Fruit fly (Drosophila melanogaster) whole organism, embryonic: ENCODE measurements around the gene AstC.
A peak's percentile ranks its signal among the peaks of the same experiment; 100 is the strongest.

ENCODE experiments used
- BEAF-32 ChIP-seq: fragments of 200-800 bp; sonication (Bioruptor generic); optimal IDR thresholded peaks from 3 replicates; lab custom pipeline; 2017; ENCODE audit warnings: missing biosample characterization, missing genetic modification characterization, mild to moderate bottlenecking, moderate library complexity, missing genetic modification reagents
- CG10654 ChIP-seq: fragments of 200-800 bp; sonication (Bioruptor generic); optimal IDR thresholded peaks from 2 replicates; lab custom pipeline; 2016; ENCODE audit warnings: missing biosample characterization, missing genetic modification characterization
- CG11456 ChIP-seq: fragments of 200-800 bp; sonication (Bioruptor generic); IDR thresholded peaks from 3 replicates; pipeline ENCODE4 v1.3.6; 2022; ENCODE audit warnings: missing biosample characterization, missing genetic modification characterization
- CG11696 ChIP-seq: fragments of 200-800 bp; sonication (Bioruptor generic); IDR thresholded peaks from 2 replicates; pipeline ENCODE4 v1.3.6; 2022; ENCODE audit warnings: missing biosample characterization, missing genetic modification characterization
- CG12071 ChIP-seq: fragments of 200-800 bp; sonication (Bioruptor generic); optimal IDR thresholded peaks from 3 replicates; lab custom pipeline; 2018; ENCODE audit warnings: missing biosample characterization, mild to moderate bottlenecking, missing genetic modification characterization
- CG12104 ChIP-seq: fragments of 200-800 bp; sonication (Bioruptor generic); optimal IDR thresholded peaks from 3 replicates; lab custom pipeline; 2016; ENCODE audit warnings: missing biosample characterization, missing genetic modification characterization
- CG12744 ChIP-seq: fragments of 200-800 bp; sonication (Bioruptor generic); optimal IDR thresholded peaks from 2 replicates; lab custom pipeline; 2016; ENCODE audit warnings: missing biosample characterization, missing genetic modification characterization
- CG15479 ChIP-seq: fragments of 200-800 bp; sonication (Bioruptor generic); optimal IDR thresholded peaks from 3 replicates; lab custom pipeline; 2019; ENCODE audit warnings: missing biosample characterization, mild to moderate bottlenecking, missing genetic modification characterization, moderate library complexity
- CG17359 ChIP-seq: fragments of 200-800 bp; sonication (Bioruptor generic); optimal IDR thresholded peaks from 3 replicates; lab custom pipeline; 2018; ENCODE audit warnings: missing biosample characterization, mild to moderate bottlenecking, missing genetic modification characterization, moderate library complexity
- CG18262 ChIP-seq: fragments of 200-800 bp; optimal IDR thresholded peaks from 3 replicates; lab custom pipeline; 2019; ENCODE audit warnings: missing biosample characterization, mild to moderate bottlenecking, missing genetic modification characterization, moderate library complexity
- CG2875 ChIP-seq: fragments of 200-800 bp; sonication (Bioruptor generic); optimal IDR thresholded peaks from 2 replicates; lab custom pipeline; 2017; ENCODE audit warnings: missing biosample characterization, mild to moderate bottlenecking, missing genetic modification characterization, missing genetic modification reagents
- CG30020 ChIP-seq: fragments of 200-800 bp; optimal IDR thresholded peaks from 2 replicates; lab custom pipeline; 2019; ENCODE audit warnings: missing biosample characterization, mild to moderate bottlenecking, missing genetic modification characterization, moderate library complexity
- CG3065 ChIP-seq: fragments of 200-800 bp; sonication (Bioruptor generic); optimal IDR thresholded peaks from 2 replicates; lab custom pipeline; 2016; ENCODE audit warnings: missing biosample characterization, missing genetic modification characterization
- CG31441 ChIP-seq: fragments of 200-800 bp; sonication (Bioruptor generic); IDR thresholded peaks from 2 replicates; pipeline ENCODE4 v1.3.6; 2022; ENCODE audit warnings: missing biosample characterization, missing genetic modification characterization
- CG3726 ChIP-seq: fragments of 200-800 bp; sonication (Bioruptor generic); IDR thresholded peaks from 3 replicates; pipeline ENCODE4, ENCODE4 v1.3.6; 2022; ENCODE audit warnings: missing biosample characterization, missing genetic modification characterization
- CG3995 ChIP-seq: fragments of 200-800 bp; sonication (Bioruptor generic); optimal IDR thresholded peaks from 3 replicates; lab custom pipeline; 2016; ENCODE audit warnings: missing biosample characterization, missing genetic modification characterization
- CG4424 ChIP-seq: fragments of 200-800 bp; sonication (Bioruptor generic); optimal IDR thresholded peaks from 3 replicates; lab custom pipeline; 2016; ENCODE audit warnings: missing biosample characterization, missing genetic modification characterization
- CG4707 ChIP-seq: fragments of 200-800 bp; sonication (Bioruptor generic); optimal IDR thresholded peaks from 2 replicates; lab custom pipeline; 2018; ENCODE audit warnings: missing biosample characterization, mild to moderate bottlenecking, missing genetic modification characterization, moderate library complexity
- CG7372 ChIP-seq: fragments of 200-800 bp; sonication (Bioruptor generic); IDR thresholded peaks from 2 replicates; pipeline ENCODE4 v1.3.6; 2022; ENCODE audit warnings: missing biosample characterization, missing genetic modification characterization
- CG7556 ChIP-seq: fragments of 200-800 bp; sonication (Bioruptor generic); optimal IDR thresholded peaks from 2 replicates; lab custom pipeline; 2017; ENCODE audit warnings: missing biosample characterization, mild to moderate bottlenecking, missing genetic modification characterization
- CG8290 ChIP-seq, 3 experiments: fragments of 200-800 bp; sonication (Bioruptor generic); optimal IDR thresholded peaks; 2 replicates each; lab custom pipeline; 2016 to 2019; ENCODE audit warnings: missing biosample characterization in 3 of 3, missing genetic modification characterization in 3 of 3, mild to moderate bottlenecking in 2 of 3, moderate library complexity in 1 of 3
- CG9437 ChIP-seq: fragments of 200-800 bp; sonication (Bioruptor generic); optimal IDR thresholded peaks from 2 replicates; lab custom pipeline; 2018; ENCODE audit warnings: missing biosample characterization, mild to moderate bottlenecking, missing genetic modification characterization
- D19B ChIP-seq: fragments of 200-800 bp; sonication (Bioruptor generic); optimal IDR thresholded peaks from 2 replicates; lab custom pipeline; 2017; ENCODE audit warnings: missing biosample characterization, mild to moderate bottlenecking, missing genetic modification characterization
- Dek ChIP-seq: fragments of 200-800 bp; sonication (Bioruptor generic); optimal IDR thresholded peaks from 3 replicates; lab custom pipeline; 2019; ENCODE audit warnings: missing biosample characterization, mild to moderate bottlenecking, missing genetic modification characterization, moderate library complexity
- E2f1 ChIP-seq: fragments of 200-800 bp; sonication (Bioruptor generic); IDR thresholded peaks from 2 replicates; pipeline ENCODE4 v1.3.6; 2022; ENCODE audit warnings: missing biosample characterization, missing genetic modification characterization
- E2f2 ChIP-seq: fragments of 200-800 bp; sonication (Bioruptor generic); IDR thresholded peaks from 2 replicates; pipeline ENCODE4 v1.3.6; 2022; ENCODE audit warnings: missing biosample characterization, missing genetic modification characterization
- H15 ChIP-seq: fragments of 200-800 bp; sonication (Bioruptor generic); IDR thresholded peaks from 3 replicates; pipeline ENCODE4 v1.3.6; 2022; ENCODE audit warnings: missing biosample characterization, missing genetic modification characterization
- Hr78 ChIP-seq, 2 experiments: fragments of 200-800 bp in 1 of 2; fragments of >200 bp in 1 of 2; sonication (Bioruptor generic) in 1 of 2; optimal IDR thresholded peaks; 2 replicates each; lab custom pipeline; 2017 to 2019; ENCODE audit warnings: missing biosample characterization in 2 of 2, missing genetic modification characterization in 2 of 2, mild to moderate bottlenecking in 1 of 2, moderate library complexity in 1 of 2
- Oli ChIP-seq: fragments of 200-800 bp; sonication (Bioruptor generic); optimal IDR thresholded peaks from 2 replicates; lab custom pipeline; 2018; ENCODE audit warnings: missing biosample characterization, mild to moderate bottlenecking, missing genetic modification characterization, moderate library complexity
- Ravus ChIP-seq: fragments of 200-800 bp; sonication (Bioruptor generic); IDR thresholded peaks from 2 replicates; pipeline ENCODE4 v1.3.6; 2022; ENCODE audit warnings: missing biosample characterization, missing genetic modification characterization
- abd-A ChIP-seq: fragments of 200-800 bp; sonication (Bioruptor generic); optimal IDR thresholded peaks from 3 replicates; lab custom pipeline; 2019; ENCODE audit warnings: missing biosample characterization, mild to moderate bottlenecking, missing genetic modification characterization, moderate library complexity
- al ChIP-seq: fragments of 200-800 bp; sonication (Bioruptor generic); IDR thresholded peaks from 2 replicates; pipeline ENCODE4 v1.3.6; 2022; ENCODE audit warnings: missing biosample characterization, missing genetic modification characterization
- bbx ChIP-seq: fragments of 200-800 bp; sonication (Bioruptor generic); IDR thresholded peaks from 2 replicates; pipeline ENCODE4 v1.3.6; 2022; ENCODE audit warnings: missing biosample characterization, missing genetic modification characterization; ENCODE audit not compliant: partially characterized antibody
- dan ChIP-seq: fragments of 200-800 bp; sonication (Bioruptor generic); IDR thresholded peaks from 2 replicates; pipeline ENCODE4 v1.3.6; 2022; ENCODE audit warnings: missing biosample characterization, missing genetic modification characterization
- danr ChIP-seq: fragments of 200-800 bp; sonication (Bioruptor generic); IDR thresholded peaks from 2 replicates; pipeline ENCODE4 v1.3.6; 2022; ENCODE audit warnings: missing biosample characterization, missing genetic modification characterization
- dm ChIP-seq: fragments of 200-800 bp; sonication (Bioruptor generic); optimal IDR thresholded peaks from 3 replicates; lab custom pipeline; 2016; ENCODE audit warnings: missing biosample characterization, missing genetic modification characterization
- gfzf ChIP-seq: fragments of 200-800 bp; sonication (Bioruptor generic); optimal IDR thresholded peaks from 2 replicates; lab custom pipeline; 2016; ENCODE audit warnings: missing biosample characterization, mild to moderate bottlenecking, missing genetic modification characterization, moderate library complexity
- gsb ChIP-seq: fragments of 200-800 bp; sonication (Bioruptor generic); IDR thresholded peaks from 2 replicates; pipeline ENCODE4 v1.3.6; 2022; ENCODE audit warnings: missing biosample characterization, missing genetic modification characterization
- ham ChIP-seq: fragments of 200-800 bp; sonication (Bioruptor generic); IDR thresholded peaks from 2 replicates; pipeline ENCODE4 v1.3.6; 2022; ENCODE audit warnings: missing biosample characterization, missing genetic modification characterization
- her ChIP-seq: fragments of 200-800 bp; sonication (Bioruptor generic); optimal IDR thresholded peaks from 2 replicates; lab custom pipeline; 2016; ENCODE audit warnings: missing biosample characterization, missing genetic modification characterization
- insv ChIP-seq, 2 experiments: fragments of 200-800 bp; sonication (Bioruptor generic); optimal IDR thresholded peaks; 3 replicates each; lab custom pipeline; 2016 to 2018; ENCODE audit warnings: missing biosample characterization in 2 of 2, missing genetic modification characterization in 2 of 2
- inv ChIP-seq: fragments of 200-800 bp; sonication (Bioruptor generic); IDR thresholded peaks from 2 replicates; pipeline ENCODE4 v1.3.6; 2022; ENCODE audit warnings: missing biosample characterization, missing genetic modification characterization; ENCODE audit not compliant: partially characterized antibody
- jumu ChIP-seq: fragments of 200-800 bp; sonication (Bioruptor generic); optimal IDR thresholded peaks from 3 replicates; lab custom pipeline; 2016; ENCODE audit warnings: missing biosample characterization, missing genetic modification characterization
- nom ChIP-seq: fragments of 200-800 bp; sonication (Bioruptor generic); optimal IDR thresholded peaks from 2 replicates; lab custom pipeline; 2017; ENCODE audit warnings: missing biosample characterization, missing genetic modification characterization, mild to moderate bottlenecking, moderate library complexity, missing genetic modification reagents
- repo ChIP-seq: fragments of 200-800 bp; sonication (Bioruptor generic); optimal IDR thresholded peaks from 2 replicates; lab custom pipeline; 2016; ENCODE audit warnings: missing biosample characterization, missing genetic modification characterization
- run ChIP-seq: fragments of 200-800 bp; sonication (Bioruptor generic); optimal IDR thresholded peaks from 3 replicates; lab custom pipeline; 2018; ENCODE audit warnings: missing biosample characterization, mild to moderate bottlenecking, missing genetic modification characterization
- salm ChIP-seq: fragments of 200-800 bp; sonication (Bioruptor generic); optimal IDR thresholded peaks from 2 replicates; lab custom pipeline; 2018; ENCODE audit warnings: missing biosample characterization, mild to moderate bottlenecking, missing genetic modification characterization
- sc ChIP-seq, 3 experiments: fragments of >200 bp in 2 of 3; fragments of 200-800 bp in 1 of 3; sonication (Bioruptor generic) in 1 of 3; optimal IDR thresholded peaks; 2 replicates in 2 of 3; 3 replicates in 1 of 3; lab custom pipeline; 2017; ENCODE audit warnings: mild to moderate bottlenecking in 1 of 3, missing biosample characterization in 1 of 3, missing genetic modification characterization in 1 of 3, missing genetic modification reagents in 1 of 3
- toy ChIP-seq: fragments of 200-800 bp; sonication (Bioruptor generic); IDR thresholded peaks from 2 replicates; pipeline ENCODE4 v1.3.6; 2022; ENCODE audit warnings: missing biosample characterization, missing genetic modification characterization
- unpg ChIP-seq: fragments of 200-800 bp; sonication (Bioruptor generic); optimal IDR thresholded peaks from 3 replicates; lab custom pipeline; 2018; ENCODE audit warnings: missing biosample characterization, mild to moderate bottlenecking, missing genetic modification characterization, moderate library complexity

The AstC gene

DNA sequence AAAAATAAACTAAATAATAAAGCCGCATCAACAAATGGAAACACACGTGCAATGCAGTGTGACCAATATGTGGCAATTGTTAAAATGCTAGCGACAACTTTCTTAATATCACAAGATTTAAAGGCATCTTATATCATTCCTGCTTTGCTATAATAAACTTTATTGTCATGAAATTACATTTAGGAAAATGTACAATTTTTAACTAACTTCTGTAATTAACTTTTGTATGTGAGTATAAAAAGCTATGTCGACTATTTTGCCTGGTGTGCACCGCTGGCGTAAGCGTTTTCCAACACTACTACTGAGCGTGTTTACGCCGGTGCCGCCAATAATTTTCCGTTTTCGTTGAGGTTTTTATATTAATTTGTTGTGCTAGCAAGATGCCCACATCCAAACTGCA, 42.3 kb upstream of the AstC start, which contains the start of the genes Csl4 and Nup160 (continued):
- TF ChIP-seq sc (optimal IDR thresholded peaks at IDR 0.05; lab: Kevin White, UChicago), result no peak
- peak; percentile 49 for TF ChIP-seq sc (GFP tag; optimal IDR thresholded peaks at IDR 0.05; lab: Kevin White, UChicago)
- TF ChIP-seq CG18262 (tag; lab: Kevin White, UChicago), result no peak
- TF ChIP-seq H15 (GFP tag; lab: Robert Waterston, UW), result peak; percentile 65; the same call in 1 of the 3 replicates
- TF ChIP-seq danr (GFP tag; lab: Robert Waterston, UW), result no peak
- TF ChIP-seq repo (GFP tag; lab: Kevin White, UChicago), result peak; percentile 30
- TF ChIP-seq dm, result peak; percentile 93
- no peak; the same call in 1 of the 2 replicates for TF ChIP-seq bbx
- TF ChIP-seq CG9437, result peak; percentile 51
- peak; percentile 84 for TF ChIP-seq her (GFP tag; lab: Kevin White, UChicago)
- TF ChIP-seq CG11456, result peak; percentile 82
- TF ChIP-seq CG4707 (GFP tag; lab: Kevin White, UChicago), result no peak
- peak; percentile 51 for TF ChIP-seq Oli (tag; lab: Kevin White, UChicago)
- TF ChIP-seq E2f2 (GFP tag; lab: Robert Waterston, UW), result peak; percentile 67
- TF ChIP-seq unpg (GFP tag; lab: Kevin White, UChicago), result no peak
- TF ChIP-seq CG15479 (GFP tag; lab: Kevin White, UChicago), result no peak
- 0 out of 2 replicates have a peak, but pooled peaks have one; percentile 33 for TF ChIP-seq toy (GFP tag; lab: Robert Waterston, UW)
- peak; percentile 38 for TF ChIP-seq CG3065 (GFP tag; lab: Kevin White, UChicago)
- TF ChIP-seq D19B, result no peak
- TF ChIP-seq CG4424, result peak; percentile 77
- no peak for TF ChIP-seq inv (GFP tag; lab: Robert Waterston, UW)
- TF ChIP-seq CG17359 (tag; lab: Kevin White, UChicago), result peak; percentile 70
- no peak for TF ChIP-seq run (tag; lab: Kevin White, UChicago)
- TF ChIP-seq Hr78 (GFP tag; optimal IDR thresholded peaks at IDR 0.05; lab: Kevin White, UChicago), result no peak
- TF ChIP-seq gfzf (GFP tag; lab: Kevin White, UChicago), result peak; percentile 81
- peak; percentile 68 for TF ChIP-seq E2f1
- TF ChIP-seq dan (GFP tag; lab: Robert Waterston, UW), result no peak
- no peak for TF ChIP-seq ham
- no peak for TF ChIP-seq nom (GFP tag; lab: Kevin White, UChicago)
- 0 out of 2 replicates have a peak, but pooled peaks have one; percentile 8 for TF ChIP-seq CG11696 (GFP tag; lab: Robert Waterston, UW)
- peak; percentile 73 for TF ChIP-seq CG30020
- TF ChIP-seq CG2875 (GFP tag; lab: Kevin White, UChicago), result no peak
- TF ChIP-seq CG3726 (GFP tag; lab: Robert Waterston, UW), result peak; percentile 55; the same call in 1 of the 3 replicates
- peak in 1 of 2 experiments; percentile 19 for TF ChIP-seq insv (GFP tag; optimal IDR thresholded peaks at IDR 0.05; lab: Kevin White, UChicago)
- TF ChIP-seq CG12744, result peak; percentile 79
- peak; percentile 43 for TF ChIP-seq Dek
- TF ChIP-seq CG10654, result peak; percentile 77
- peak; percentile 69 for TF ChIP-seq al (GFP tag; lab: Robert Waterston, UW)
- no peak for TF ChIP-seq salm
- TF ChIP-seq BEAF-32 (GFP tag; lab: Kevin White, UChicago), result peak; percentile 44
- TF ChIP-seq abd-A (tag; lab: Kevin White, UChicago), result no peak
- TF ChIP-seq CG7556 (GFP tag; lab: Kevin White, UChicago), result no peak
- TF ChIP-seq CG12104 (GFP tag; lab: Kevin White, UChicago), result peak; percentile 26
- no peak for TF ChIP-seq gsb
- TF ChIP-seq CG7372, result peak; percentile 65
- peak; percentile 57 for TF ChIP-seq CG3995 (GFP tag; lab: Kevin White, UChicago)
- peak; percentile 63 for TF ChIP-seq CG8290 (GFP tag; optimal IDR thresholded peaks at IDR 0.05; lab: Kevin White, UChicago)
- TF ChIP-seq CG8290 (tag; optimal IDR thresholded peaks at IDR 0.05; lab: Kevin White, UChicago), result no peak
- TF ChIP-seq jumu (GFP tag; lab: Kevin White, UChicago), result peak; percentile 87
- no peak for TF ChIP-seq CG31441 (GFP tag; lab: Robert Waterston, UW)
- TF ChIP-seq CG12071 (GFP tag; lab: Kevin White, UChicago), result no peak
- peak; percentile 16 for TF ChIP-seq Ravus (GFP tag; lab: Robert Waterston, UW)
